Fruit fly (Drosophila melanogaster) whole organism, embryonic: ENCODE results near the gene nerfin-2.

Source experiments
- CG10959 ChIP-seq: fragments of 200-800 bp; sonication (Bioruptor generic); IDR thresholded peaks from 2 replicates; pipeline ENCODE4 v1.3.6; 2022; ENCODE audit warnings: missing biosample characterization, missing genetic modification characterization
- CG11456 ChIP-seq: fragments of 200-800 bp; sonication (Bioruptor generic); IDR thresholded peaks from 3 replicates; pipeline ENCODE4 v1.3.6; 2022; ENCODE audit warnings: missing biosample characterization, missing genetic modification characterization
- CG11723 ChIP-seq: fragments of 200-800 bp; sonication (Bioruptor generic); optimal IDR thresholded peaks from 2 replicates; lab custom pipeline; 2017; ENCODE audit warnings: missing biosample characterization, mild to moderate bottlenecking, missing genetic modification characterization
- CG12744 ChIP-seq: fragments of 200-800 bp; sonication (Bioruptor generic); optimal IDR thresholded peaks from 2 replicates; lab custom pipeline; 2016; ENCODE audit warnings: missing biosample characterization, missing genetic modification characterization
- CG12942 ChIP-seq: fragments of 200-800 bp; sonication (Bioruptor generic); optimal IDR thresholded peaks from 3 replicates; lab custom pipeline; 2016; ENCODE audit warnings: missing biosample characterization, missing genetic modification characterization
- CG1529 ChIP-seq: fragments of 200-800 bp; sonication (Bioruptor generic); optimal IDR thresholded peaks from 3 replicates; lab custom pipeline; 2018; ENCODE audit warnings: missing biosample characterization, missing genetic modification characterization
- CG16779 ChIP-seq: fragments of 200-800 bp; sonication (Bioruptor generic); IDR thresholded peaks from 2 replicates; pipeline ENCODE4 v1.3.6; 2022; ENCODE audit warnings: missing biosample characterization, missing genetic modification characterization
- CG17328 ChIP-seq: fragments of 200-800 bp; sonication (Bioruptor generic); IDR thresholded peaks from 2 replicates; pipeline ENCODE4 v1.3.6; 2022; ENCODE audit warnings: missing biosample characterization, missing genetic modification characterization
- CG17568 ChIP-seq: fragments of 200-800 bp; sonication (Bioruptor generic); optimal IDR thresholded peaks from 2 replicates; lab custom pipeline; 2018; ENCODE audit warnings: missing biosample characterization, mild to moderate bottlenecking, missing genetic modification characterization, moderate library complexity
- CG17912 ChIP-seq: fragments of 200-800 bp; sonication (Bioruptor generic); optimal IDR thresholded peaks from 2 replicates; lab custom pipeline; 2018; ENCODE audit warnings: missing biosample characterization, mild to moderate bottlenecking, missing genetic modification characterization
- CG18476 ChIP-seq: fragments of 200-800 bp; sonication (Bioruptor generic); optimal IDR thresholded peaks from 2 replicates; lab custom pipeline; 2016; ENCODE audit warnings: missing biosample characterization, mild to moderate bottlenecking, missing genetic modification characterization
- CG2889 ChIP-seq: fragments of 200-800 bp; sonication (Bioruptor generic); IDR thresholded peaks from 3 replicates; pipeline ENCODE4 v1.3.6; 2022; ENCODE audit warnings: missing biosample characterization, missing genetic modification characterization
- CG3163 ChIP-seq: fragments of 200-800 bp; sonication (Bioruptor generic); optimal IDR thresholded peaks from 3 replicates; lab custom pipeline; 2016; ENCODE audit warnings: missing biosample characterization, missing genetic modification characterization
- CG32767 ChIP-seq: fragments of 200-800 bp; sonication (Bioruptor generic); IDR thresholded peaks from 2 replicates; pipeline ENCODE4 v1.3.6; 2022; ENCODE audit warnings: missing biosample characterization, missing genetic modification characterization
- CG32772 ChIP-seq: fragments of 200-800 bp; sonication (Bioruptor generic); IDR thresholded peaks from 2 replicates; pipeline ENCODE4 v1.3.6; 2022; ENCODE audit warnings: missing biosample characterization, missing genetic modification characterization
- CG34376 ChIP-seq: fragments of 200-800 bp; sonication (Bioruptor generic); optimal IDR thresholded peaks from 2 replicates; lab custom pipeline; 2018; ENCODE audit warnings: missing biosample characterization, mild to moderate bottlenecking, missing genetic modification characterization
- CG4424 ChIP-seq: fragments of 200-800 bp; sonication (Bioruptor generic); optimal IDR thresholded peaks from 3 replicates; lab custom pipeline; 2016; ENCODE audit warnings: missing biosample characterization, missing genetic modification characterization
- CG6175 ChIP-seq: fragments of 200-800 bp; sonication (Bioruptor generic); IDR thresholded peaks from 3 replicates; pipeline ENCODE4 v1.3.6; 2022; ENCODE audit warnings: missing biosample characterization, missing genetic modification characterization
- CG8281 ChIP-seq: fragments of 200-800 bp; sonication (Bioruptor generic); optimal IDR thresholded peaks from 2 replicates; lab custom pipeline; 2018; ENCODE audit warnings: missing biosample characterization, mild to moderate bottlenecking, missing genetic modification characterization, moderate library complexity
- CG9727 ChIP-seq: fragments of 200-800 bp; sonication (Bioruptor generic); optimal IDR thresholded peaks from 3 replicates; lab custom pipeline; 2017; ENCODE audit warnings: missing biosample characterization, mild to moderate bottlenecking, missing genetic modification characterization
- CG9817 ChIP-seq: fragments of 200-800 bp; sonication (Bioruptor generic); optimal IDR thresholded peaks from 2 replicates; lab custom pipeline; 2018; ENCODE audit warnings: missing biosample characterization, mild to moderate bottlenecking, missing genetic modification characterization, moderate library complexity
- Doc2 ChIP-seq: fragments of 200-800 bp; sonication (Bioruptor generic); IDR thresholded peaks from 2 replicates; pipeline ENCODE4 v1.3.6; 2022; ENCODE audit warnings: missing biosample characterization, missing genetic modification characterization
- Fer2 ChIP-seq: fragments of 200-800 bp; sonication (Bioruptor generic); optimal IDR thresholded peaks from 2 replicates; lab custom pipeline; 2018; ENCODE audit warnings: missing biosample characterization, mild to moderate bottlenecking, missing genetic modification characterization, moderate library complexity
- Jarid2 ChIP-seq: fragments of 200-800 bp; sonication (Bioruptor generic); optimal IDR thresholded peaks from 3 replicates; lab custom pipeline; 2017; ENCODE audit warnings: mild to moderate bottlenecking, missing biosample characterization, missing genetic modification reagents, missing genetic modification characterization
- Kr ChIP-seq: fragments of 200-800 bp; sonication (Bioruptor generic); optimal IDR thresholded peaks from 2 replicates; lab custom pipeline; 2017; ENCODE audit warnings: missing biosample characterization, mild to moderate bottlenecking, missing genetic modification characterization
- Lim3 ChIP-seq: fragments of 200-800 bp; sonication (Bioruptor generic); IDR thresholded peaks from 2 replicates; pipeline ENCODE4 v1.3.6; 2022; ENCODE audit warnings: missing biosample characterization, missing genetic modification characterization
- MTF-1 ChIP-seq: fragments of 200-800 bp; sonication (Bioruptor generic); optimal IDR thresholded peaks from 2 replicates; lab custom pipeline; 2018; ENCODE audit warnings: missing biosample characterization, mild to moderate bottlenecking, missing genetic modification characterization, borderline replicate concordance
- Scr ChIP-seq: fragments of 200-800 bp; sonication (Bioruptor generic); IDR thresholded peaks from 2 replicates; pipeline ENCODE4 v1.3.6; 2022; ENCODE audit warnings: missing biosample characterization, missing genetic modification characterization; ENCODE audit not compliant: partially characterized antibody
- Side ChIP-seq: fragments of 200-800 bp; sonication (Bioruptor generic); optimal IDR thresholded peaks from 2 replicates; lab custom pipeline; 2016; ENCODE audit warnings: missing biosample characterization, missing genetic modification characterization
- Sox102F ChIP-seq: fragments of 200-800 bp; sonication (Bioruptor generic); optimal IDR thresholded peaks from 2 replicates; lab custom pipeline; 2018; ENCODE audit warnings: missing biosample characterization, mild to moderate bottlenecking, missing genetic modification characterization, moderate library complexity
- Tbp ChIP-seq: fragments of >200 bp; optimal IDR thresholded peaks from 2 replicates; lab custom pipeline; 2018; ENCODE audit warnings: missing biosample characterization, missing genetic modification characterization
- Xrp1 ChIP-seq: fragments of 200-800 bp; sonication (Bioruptor generic); IDR thresholded peaks from 2 replicates; pipeline ENCODE4 v1.3.6; 2022; ENCODE audit warnings: missing biosample characterization, missing genetic modification characterization
- aop ChIP-seq: fragments of 200-800 bp; sonication (Bioruptor generic); IDR thresholded peaks from 2 replicates; pipeline ENCODE4 v1.3.6; 2022; ENCODE audit warnings: missing biosample characterization, missing genetic modification characterization
- bowl ChIP-seq: fragments of 200-800 bp; sonication (Bioruptor generic); IDR thresholded peaks from 2 replicates; pipeline ENCODE4 v1.3.6; 2022; ENCODE audit warnings: missing biosample characterization, missing genetic modification characterization
- cad ChIP-seq: fragments of >200 bp; optimal IDR thresholded peaks from 2 replicates; lab custom pipeline; 2017; ENCODE audit warnings: missing biosample characterization, missing genetic modification characterization
- croc ChIP-seq: fragments of 200-800 bp; sonication (Bioruptor generic); conservative IDR thresholded peaks from 3 replicates; pipeline ENCODE4 v1.3.6; 2022; ENCODE audit warnings: missing biosample characterization, missing genetic modification characterization
- en ChIP-seq: fragments of 200-800 bp; sonication (Bioruptor generic); optimal IDR thresholded peaks from 2 replicates; lab custom pipeline; 2016; ENCODE audit warnings: missing biosample characterization, missing genetic modification characterization
- exex ChIP-seq: fragments of 200-800 bp; sonication (Bioruptor generic); optimal IDR thresholded peaks from 4 replicates; lab custom pipeline; 2018; ENCODE audit warnings: missing biosample characterization, mild to moderate bottlenecking, missing genetic modification characterization, moderate library complexity
- gcm2 ChIP-seq: fragments of 200-800 bp; sonication (Bioruptor generic); optimal IDR thresholded peaks from 2 replicates; lab custom pipeline; 2016; ENCODE audit warnings: missing biosample characterization, missing genetic modification characterization
- gfzf ChIP-seq: fragments of 200-800 bp; sonication (Bioruptor generic); optimal IDR thresholded peaks from 2 replicates; lab custom pipeline; 2016; ENCODE audit warnings: missing biosample characterization, mild to moderate bottlenecking, missing genetic modification characterization, moderate library complexity
- grn ChIP-seq: fragments of 200-800 bp; sonication (Bioruptor generic); optimal IDR thresholded peaks from 3 replicates; lab custom pipeline; 2017; ENCODE audit warnings: missing biosample characterization, missing genetic modification characterization
- gro ChIP-seq: fragments of 200-800 bp; sonication (Bioruptor generic); optimal IDR thresholded peaks from 2 replicates; lab custom pipeline; 2016; ENCODE audit warnings: missing biosample characterization, missing genetic modification characterization
- ham ChIP-seq: fragments of 200-800 bp; sonication (Bioruptor generic); IDR thresholded peaks from 2 replicates; pipeline ENCODE4 v1.3.6; 2022; ENCODE audit warnings: missing biosample characterization, missing genetic modification characterization
- hbn ChIP-seq: fragments of 200-800 bp; sonication (Bioruptor generic); IDR thresholded peaks from 2 replicates; pipeline ENCODE4 v1.3.6; 2022; ENCODE audit warnings: missing biosample characterization, missing genetic modification characterization; ENCODE audit not compliant: partially characterized antibody
- hkb ChIP-seq, 2 experiments: fragments of 200-800 bp in 1 of 2; fragments of >200 bp in 1 of 2; sonication (Bioruptor generic) in 1 of 2; IDR thresholded peaks in 1 of 2; optimal IDR thresholded peaks in 1 of 2; 2 replicates each; pipeline versions ENCODE4 v1.3.6 to Lab custom; 2017 to 2022; ENCODE audit warnings: missing biosample characterization in 1 of 2, missing genetic modification characterization in 1 of 2
- jigr1 ChIP-seq: fragments of 200-800 bp; sonication (Bioruptor generic); IDR thresholded peaks from 3 replicates; pipeline ENCODE4 v1.3.6; 2022; ENCODE audit warnings: missing biosample characterization, missing genetic modification characterization
- klu ChIP-seq: fragments of 200-800 bp; sonication (Bioruptor generic); IDR thresholded peaks from 2 replicates; pipeline ENCODE4 v1.3.6; 2022; ENCODE audit warnings: missing biosample characterization, missing genetic modification characterization
- pros ChIP-seq: fragments of 200-800 bp; sonication (Bioruptor generic); optimal IDR thresholded peaks from 3 replicates; lab custom pipeline; 2019; ENCODE audit warnings: missing biosample characterization, mild to moderate bottlenecking, missing genetic modification characterization, moderate library complexity
- row ChIP-seq: fragments of 200-800 bp; sonication (Bioruptor generic); IDR thresholded peaks from 3 replicates; pipeline ENCODE4 v1.3.6; 2022; ENCODE audit warnings: missing biosample characterization, missing genetic modification characterization
- slou ChIP-seq: fragments of 200-800 bp; sonication (Bioruptor generic); optimal IDR thresholded peaks from 3 replicates; lab custom pipeline; 2016; ENCODE audit warnings: missing biosample characterization, missing genetic modification characterization
- trem ChIP-seq: fragments of 200-800 bp; optimal IDR thresholded peaks from 3 replicates; lab custom pipeline; 2019; ENCODE audit warnings: missing biosample characterization, mild to moderate bottlenecking, missing genetic modification characterization, moderate library complexity
- tx ChIP-seq: fragments of 200-800 bp; sonication (Bioruptor generic); optimal IDR thresholded peaks from 2 replicates; lab custom pipeline; 2016; ENCODE audit warnings: missing biosample characterization, missing genetic modification characterization
- wor ChIP-seq: fragments of 200-800 bp; sonication (Bioruptor generic); IDR thresholded peaks from 2 replicates; pipeline ENCODE4 v1.3.6; 2022; ENCODE audit warnings: missing biosample characterization, missing genetic modification characterization

Gene nerfin-2

DNA sequence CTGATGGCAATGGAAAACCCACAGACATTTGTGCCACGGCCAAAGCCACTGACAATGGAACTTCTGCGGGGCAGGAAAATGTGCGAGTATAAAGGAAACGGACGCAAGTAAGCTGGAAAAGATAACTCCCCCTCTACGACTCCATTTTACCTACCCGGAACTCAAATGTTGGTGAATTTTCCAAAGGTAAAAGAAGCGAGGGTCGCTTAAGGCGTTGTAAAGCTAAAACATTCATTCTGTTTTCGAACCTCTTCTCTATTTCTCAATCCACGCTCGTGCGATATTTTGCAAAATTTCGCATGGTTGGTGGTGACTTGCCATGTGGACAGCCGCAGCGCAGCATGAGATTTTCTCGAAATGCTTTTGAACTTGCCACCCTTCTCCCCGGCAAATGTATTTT, 14.3 kb upstream of the nerfin-2 start:
- TF ChIP-seq CG32772 (GFP tag; lab: Robert Waterston, UW) (no peak), trem (tag; lab: Kevin White, UChicago) (no peak), Scr (no peak), CG17912 (GFP tag; lab: Kevin White, UChicago) (no peak), ham (GFP tag; lab: Robert Waterston, UW) (no peak), CG17568 (GFP tag; lab: Kevin White, UChicago) (no peak), CG1529 (no peak), CG18476 (GFP tag; lab: Kevin White, UChicago) (peak; percentile 86), bowl (GFP tag; lab: Robert Waterston, UW) (no peak), Side (GFP tag; lab: Kevin White, UChicago) (no peak), Sox102F (GFP tag; lab: Kevin White, UChicago) (no peak), pros (peak; percentile 56), CG9817 (tag; lab: Kevin White, UChicago) (no peak), Kr (GFP tag; lab: Kevin White, UChicago) (no peak), Jarid2 (GFP tag; lab: Kevin White, UChicago) (no peak), croc (GFP tag; lab: Robert Waterston, UW) (no peak), row (GFP tag; lab: Robert Waterston, UW) (no peak; the same call in 2 of the 3 replicates), tx (no peak), CG8281 (tag; lab: Kevin White, UChicago) (no peak), gcm2 (GFP tag; lab: Kevin White, UChicago) (no peak), Lim3 (GFP tag; lab: Robert Waterston, UW) (no peak), wor (GFP tag; lab: Robert Waterston, UW) (no peak), CG10959 (GFP tag; lab: Robert Waterston, UW) (0 out of 2 replicates have a peak, but pooled peaks have one; percentile 8), en (GFP tag; lab: Kevin White, UChicago) (no peak), hbn (GFP tag; lab: Robert Waterston, UW) (no peak), klu (no peak), hkb (optimal IDR thresholded peaks at IDR 0.05; lab: Kevin White, UChicago) (peak; percentile 65), hkb (GFP tag; IDR thresholded peaks at IDR 0.05; lab: Robert Waterston, UW) (no peak), Tbp (no peak), aop (GFP tag; lab: Robert Waterston, UW) (no peak), gro (no peak), CG6175 (GFP tag; lab: Robert Waterston, UW) (no peak), CG12942 (GFP tag; lab: Kevin White, UChicago) (no peak), CG4424 (no peak), MTF-1 (GFP tag; lab: Kevin White, UChicago) (no peak)

DNA sequence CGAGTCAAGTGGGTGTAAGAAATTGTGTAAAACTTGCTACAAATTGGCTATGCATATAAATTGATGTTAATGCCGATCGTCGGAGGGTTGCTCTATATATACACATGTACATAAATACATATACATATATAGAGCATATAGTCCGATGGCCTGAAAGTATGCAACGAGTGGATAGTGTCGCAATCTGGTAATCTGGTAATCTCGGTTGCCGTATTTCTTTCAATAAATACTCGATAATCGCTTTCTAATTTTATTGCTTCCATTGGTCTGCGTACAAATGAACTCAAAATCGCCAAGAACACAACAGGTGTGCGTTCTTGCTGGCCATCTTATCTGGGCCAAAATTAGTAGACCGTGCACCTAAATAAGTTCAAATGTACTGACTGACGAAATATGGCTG, 11.6 kb upstream of the nerfin-2 start:
- no peak for TF ChIP-seq CG32767 (GFP tag; lab: Robert Waterston, UW)
- no peak for TF ChIP-seq Fer2 (tag; lab: Kevin White, UChicago)
- TF ChIP-seq cad = no peak
- no peak for TF ChIP-seq CG16779
- no peak for TF ChIP-seq CG9727 (GFP tag; lab: Kevin White, UChicago)
- TF ChIP-seq CG3163 (GFP tag; lab: Kevin White, UChicago) = no peak
- TF ChIP-seq Doc2 (GFP tag; lab: Robert Waterston, UW) = no peak
- peak; percentile 47 for TF ChIP-seq CG8281 (tag; lab: Kevin White, UChicago)
- no peak for TF ChIP-seq slou
- no peak for TF ChIP-seq CG12744 (GFP tag; lab: Kevin White, UChicago)
- no peak for TF ChIP-seq Xrp1 (GFP tag; lab: Robert Waterston, UW)
- TF ChIP-seq CG6175 (GFP tag; lab: Robert Waterston, UW) = no peak
- TF ChIP-seq gfzf (GFP tag; lab: Kevin White, UChicago) = no peak
- TF ChIP-seq CG2889 (GFP tag; lab: Robert Waterston, UW) = no peak
- TF ChIP-seq grn (GFP tag; lab: Kevin White, UChicago) = peak; percentile 68
- TF ChIP-seq jigr1 (GFP tag; lab: Robert Waterston, UW) = no peak
- TF ChIP-seq CG34376 (GFP tag; lab: Kevin White, UChicago) = peak; percentile 75
- TF ChIP-seq CG17328 (GFP tag; lab: Robert Waterston, UW) = no peak
- peak; percentile 96 for TF ChIP-seq exex (tag; lab: Kevin White, UChicago)
- no peak for TF ChIP-seq CG11723 (GFP tag; lab: Kevin White, UChicago)
- no peak for TF ChIP-seq CG11456 (GFP tag; lab: Robert Waterston, UW)
